Worm (Caenorhabditis elegans) whole organism, midembryonic: ENCODE measurements around the gene K11D12.8.
A peak's percentile ranks its signal among the peaks of the same experiment; 100 is the strongest.

Source experiments
- T22C8.4 ChIP-seq: fragments of 200-800 bp; sonication (Bioruptor generic); IDR thresholded peaks from 2 replicates; pipeline ENCODE4 v1.3.6; 2022; ENCODE audit warnings: missing genetic modification characterization, missing compliant biosample characterization
- cog-1 ChIP-seq: sonication (generic microtip); optimal IDR thresholded peaks from 2 replicates; lab custom pipeline; 2016; ENCODE audit warnings: missing genetic modification characterization, missing compliant biosample characterization
- flt-1 ChIP-seq: fragments of 200-800 bp; sonication (Bioruptor generic); IDR thresholded peaks from 2 replicates; pipeline ENCODE4 v1.3.6; 2022; ENCODE audit warnings: missing genetic modification characterization, missing compliant biosample characterization
- klf-2 ChIP-seq: fragments of 200-800 bp; sonication (Bioruptor generic); conservative IDR thresholded peaks from 2 replicates; pipeline ENCODE4 v1.3.6; 2022; ENCODE audit warnings: missing genetic modification reagents, missing genetic modification characterization, missing compliant biosample characterization
- med-1 ChIP-seq: sonication (generic microtip); optimal IDR thresholded peaks from 2 replicates; lab custom pipeline; 2017; ENCODE audit warnings: missing genetic modification characterization, mild to moderate bottlenecking, missing compliant biosample characterization, antibody characterized with exemption, missing genetic modification reagents; ENCODE audit not compliant: insufficient read depth
- ref-1 ChIP-seq: fragments of 200-800 bp; sonication (Bioruptor generic); conservative IDR thresholded peaks from 2 replicates; pipeline ENCODE4 v1.3.6; 2022; ENCODE audit warnings: missing genetic modification reagents, missing genetic modification characterization, missing compliant biosample characterization
- tab-1 ChIP-seq: fragments of 200-800 bp; sonication (Bioruptor generic); IDR thresholded peaks from 2 replicates; pipeline ENCODE4 v1.3.6; 2022; ENCODE audit warnings: missing genetic modification characterization, missing compliant biosample characterization
- ztf-23 ChIP-seq: fragments of 200-800 bp; sonication (Bioruptor generic); IDR thresholded peaks from 2 replicates; pipeline ENCODE4 v1.3.6; 2022; ENCODE audit warnings: missing genetic modification reagents, missing genetic modification characterization, missing compliant biosample characterization
- ztf-29 ChIP-seq: fragments of 200-800 bp; sonication (Bioruptor generic); IDR thresholded peaks from 2 replicates; pipeline ENCODE4 v1.3.6; 2022; ENCODE audit warnings: missing genetic modification reagents, missing genetic modification characterization, missing compliant biosample characterization

K11D12.8 gene

ce11 chrV:5069440-5069839 lies 28.6 kb upstream of the K11D12.8 start, which contains the start of gene Y58A7A.1:
Gene Y58A7A.1 (minus strand): TSS chrV:5069540.
- TF ChIP-seq T22C8.4 (GFP tag; lab: Robert Waterston, UW) (no peak), klf-2 (GFP tag; lab: Robert Waterston, UW) (no peak), flt-1 (GFP tag; lab: Robert Waterston, UW) (no peak), ztf-23 (GFP tag; lab: Robert Waterston, UW) (no peak), ztf-29 (GFP tag; lab: Robert Waterston, UW) (no peak), ref-1 (GFP tag; lab: Robert Waterston, UW) (no peak), cog-1 (tag; lab: Kevin White, UChicago) (no peak), tab-1 (GFP tag; lab: Robert Waterston, UW) (no peak)

ce11 chrV:5067390-5067789 lies 26.6 kb upstream of the K11D12.8 start:
- TF ChIP-seq tab-1 (GFP tag; lab: Robert Waterston, UW) (no peak), ztf-29 (GFP tag; lab: Robert Waterston, UW) (no peak), ref-1 (GFP tag; lab: Robert Waterston, UW) (no peak), ztf-23 (GFP tag; lab: Robert Waterston, UW) (no peak), T22C8.4 (GFP tag; lab: Robert Waterston, UW) (no peak), cog-1 (tag; lab: Kevin White, UChicago) (no peak), klf-2 (GFP tag; lab: Robert Waterston, UW) (no peak), flt-1 (GFP tag; lab: Robert Waterston, UW) (no peak), med-1 (GFP tag; lab: Kevin White, UChicago) (no peak)

DNA sequence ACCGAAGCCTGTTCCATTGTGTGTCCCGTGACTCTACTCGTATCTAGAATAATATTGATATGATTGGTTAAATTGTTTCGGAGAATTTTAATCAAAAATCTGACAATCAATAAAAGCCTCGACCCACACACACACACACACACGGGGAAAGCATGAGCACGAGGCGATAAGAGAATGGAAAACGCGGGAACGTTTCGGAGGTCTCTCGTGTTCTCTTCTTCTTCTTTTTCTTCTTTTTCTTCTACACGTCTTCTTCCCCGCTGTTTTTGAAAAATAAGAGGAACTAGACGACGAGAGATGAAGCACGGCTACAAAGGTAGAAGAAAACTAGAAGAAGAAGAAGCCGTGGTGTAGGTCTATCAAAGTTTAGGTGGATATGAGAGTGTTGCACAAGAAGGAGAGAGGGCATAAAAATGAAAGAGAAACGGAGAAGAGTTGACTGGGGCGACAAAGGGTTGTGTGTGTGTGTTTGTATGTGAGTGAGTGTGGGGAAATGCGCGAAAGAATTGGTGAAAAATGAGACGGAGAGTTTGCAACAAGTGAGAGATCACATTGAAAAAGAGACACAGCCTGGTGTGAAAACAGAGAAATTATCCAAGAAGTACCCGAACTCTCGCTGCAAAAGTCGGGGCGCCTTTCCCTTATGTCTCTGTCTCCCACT lies 24.1 kb upstream of the K11D12.8 start, which contains the start of gene mlk-1:
Gene mlk-1 (minus strand): TSS at position 51 of the 661 bp plus-strand sequence.
- TF ChIP-seq klf-2 (GFP tag; lab: Robert Waterston, UW) (no peak), ztf-23 (GFP tag; lab: Robert Waterston, UW) (no peak), T22C8.4 (GFP tag; lab: Robert Waterston, UW) (no peak), med-1 (GFP tag; lab: Kevin White, UChicago) (no peak), flt-1 (GFP tag; lab: Robert Waterston, UW) (no peak), cog-1 (tag; lab: Kevin White, UChicago) (peak; percentile 41), ztf-29 (GFP tag; lab: Robert Waterston, UW) (no peak)

DNA sequence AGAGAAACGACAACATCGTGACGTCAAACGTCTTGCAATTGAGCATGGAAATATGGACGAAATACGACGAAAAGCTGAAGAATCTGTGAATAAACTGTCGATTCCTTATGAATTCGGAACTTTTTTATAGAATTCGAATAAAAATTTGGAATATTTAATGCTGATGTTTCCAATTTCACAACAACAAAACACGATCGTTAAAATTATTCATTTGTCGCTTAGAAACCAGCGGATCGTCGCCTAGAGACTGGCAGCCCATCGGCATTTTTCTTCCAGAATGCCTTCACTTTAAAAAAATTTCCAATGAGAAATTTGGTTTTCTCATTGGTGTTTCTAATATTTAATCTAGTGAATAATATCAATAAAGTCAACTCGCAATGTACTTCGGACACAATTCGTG lies 12.5 kb upstream of the K11D12.8 start, which contains the start of gene cwp-4:
Gene cwp-4 (plus strand): TSS at position 301 of the 400 bp plus-strand sequence.
- TF ChIP-seq ref-1 (GFP tag; lab: Robert Waterston, UW) (no peak), tab-1 (GFP tag; lab: Robert Waterston, UW) (no peak), klf-2 (GFP tag; lab: Robert Waterston, UW) (no peak), ztf-29 (GFP tag; lab: Robert Waterston, UW) (no peak), flt-1 (GFP tag; lab: Robert Waterston, UW) (no peak), ztf-23 (GFP tag; lab: Robert Waterston, UW) (no peak), T22C8.4 (GFP tag; lab: Robert Waterston, UW) (no peak), med-1 (GFP tag; lab: Kevin White, UChicago) (no peak), cog-1 (tag; lab: Kevin White, UChicago) (no peak)

DNA sequence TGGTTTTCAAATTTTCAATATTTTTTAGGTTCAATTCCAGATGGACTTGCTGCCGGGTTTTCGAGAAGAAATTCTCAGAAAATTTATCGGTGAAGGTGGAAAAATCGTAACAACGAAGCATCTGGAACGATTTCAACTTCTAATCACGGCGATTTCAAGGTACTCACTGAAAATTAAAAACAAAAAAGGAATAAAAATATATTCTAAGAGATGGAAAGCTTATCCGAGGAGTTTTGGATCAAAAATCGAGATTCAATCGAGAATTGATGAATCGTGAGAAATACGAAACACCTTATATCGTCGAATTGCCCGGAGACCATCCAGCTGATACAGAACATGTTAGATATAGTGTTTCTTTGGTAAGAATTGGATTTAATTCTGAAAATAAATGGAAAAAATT lies 11.4 kb upstream of the K11D12.8 start, which contains the start of gene K11D12.12:
Gene K11D12.12 (plus strand): TSS at position 29 of the 400 bp plus-strand sequence.
- TF ChIP-seq T22C8.4 (GFP tag; lab: Robert Waterston, UW) (no peak), ref-1 (GFP tag; lab: Robert Waterston, UW) (no peak), ztf-29 (GFP tag; lab: Robert Waterston, UW) (no peak), med-1 (GFP tag; lab: Kevin White, UChicago) (no peak), tab-1 (GFP tag; lab: Robert Waterston, UW) (no peak), klf-2 (GFP tag; lab: Robert Waterston, UW) (no peak), flt-1 (GFP tag; lab: Robert Waterston, UW) (no peak), ztf-23 (GFP tag; lab: Robert Waterston, UW) (no peak), cog-1 (tag; lab: Kevin White, UChicago) (no peak)

DNA sequence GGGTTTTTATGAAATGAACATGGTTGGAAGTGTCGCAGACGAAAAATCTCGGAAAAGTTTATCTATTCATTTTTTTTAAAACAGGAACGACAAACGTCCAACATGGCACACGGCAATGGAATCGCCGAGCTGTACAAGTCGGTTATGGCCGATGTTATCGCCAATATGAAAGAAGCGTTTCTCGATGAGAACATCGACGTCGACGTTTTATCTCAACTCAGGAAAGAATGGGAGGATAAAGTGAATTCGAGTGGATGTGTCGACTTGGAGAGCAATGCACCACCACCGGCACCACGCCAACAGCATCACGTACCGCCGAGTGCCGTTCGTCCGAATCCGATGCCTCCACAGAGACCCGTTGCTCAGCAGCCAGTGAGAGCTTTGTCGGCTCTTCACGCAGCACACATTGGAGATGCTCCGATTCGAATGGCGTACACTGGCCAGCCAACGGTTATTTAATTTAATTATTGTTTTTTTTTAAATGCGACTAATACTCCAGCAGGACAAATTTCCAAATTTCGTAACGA lies 9.3 kb upstream of the K11D12.8 start:
- no peak for TF ChIP-seq cog-1 (tag; lab: Kevin White, UChicago)

DNA sequence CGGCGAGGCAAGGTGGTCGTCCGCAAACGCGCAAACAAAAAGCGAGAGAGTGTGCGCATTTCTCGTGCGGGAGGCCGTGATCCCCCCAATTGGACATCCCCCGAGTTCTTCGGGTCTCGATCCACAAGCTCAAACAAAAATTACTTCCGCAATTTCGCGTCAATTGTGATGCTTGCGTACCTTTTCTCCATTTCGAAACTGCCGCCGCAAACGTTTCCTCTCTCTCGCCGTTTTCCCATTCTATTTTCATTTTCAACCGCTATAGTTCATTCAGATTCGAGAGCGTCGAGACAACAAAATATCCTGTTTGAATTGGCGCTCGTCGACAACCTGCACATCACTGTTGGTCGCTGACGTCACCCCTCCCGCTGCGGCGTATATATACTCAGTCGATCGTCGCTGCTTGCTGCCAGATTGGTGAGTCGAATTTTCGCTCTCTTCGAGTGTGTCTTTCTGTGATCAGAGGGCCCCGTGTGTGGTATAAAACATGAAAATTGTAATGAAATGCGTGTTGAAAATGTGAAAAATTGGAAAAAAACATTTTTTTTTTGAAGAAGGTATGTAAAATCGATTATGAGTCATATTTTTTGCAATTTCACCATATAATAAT lies 8.6 kb upstream of the K11D12.8 start, which contains the start of the genes pqn-51 and K11D12.14:
Gene pqn-51 (plus strand): TSS at position 275 of the 610 bp plus-strand sequence.
Gene K11D12.14 (plus strand): TSS at position 304 of the 610 bp plus-strand sequence.
- TF ChIP-seq ztf-23 (GFP tag; lab: Robert Waterston, UW): peak; percentile 80
- peak; percentile 74 for TF ChIP-seq cog-1 (tag; lab: Kevin White, UChicago)
- TF ChIP-seq ref-1 (GFP tag; lab: Robert Waterston, UW): no peak
- TF ChIP-seq ztf-29 (GFP tag; lab: Robert Waterston, UW): peak; percentile 56

- peak; percentile 80 for TF ChIP-seq flt-1 (GFP tag; lab: Robert Waterston, UW)
- TF ChIP-seq tab-1 (GFP tag; lab: Robert Waterston, UW): 0 out of 2 replicates have a peak, but pooled peaks have one; percentile 49
- TF ChIP-seq klf-2 (GFP tag; lab: Robert Waterston, UW): peak; percentile 72
- peak; percentile 78 for TF ChIP-seq ztf-23 (GFP tag; lab: Robert Waterston, UW)
These were observed 6.4 kb upstream of the K11D12.8 start for ce11 chrV:5047230-5047629.

ce11 chrV:5046558-5046957 lies 5.8 kb upstream of the K11D12.8 start:
- TF ChIP-seq med-1 (GFP tag; lab: Kevin White, UChicago) (no peak), ztf-23 (GFP tag; lab: Robert Waterston, UW) (no peak), ztf-29 (GFP tag; lab: Robert Waterston, UW) (no peak), T22C8.4 (GFP tag; lab: Robert Waterston, UW) (no peak), tab-1 (GFP tag; lab: Robert Waterston, UW) (no peak), cog-1 (tag; lab: Kevin White, UChicago) (no peak), ref-1 (GFP tag; lab: Robert Waterston, UW) (no peak)
